Fruit fly (Drosophila melanogaster) whole organism, embryonic: ENCODE data around the gene pasi2.

Source experiments
- Abd-B ChIP-seq: fragments of 200-800 bp; sonication (Bioruptor generic); optimal IDR thresholded peaks from 2 replicates; lab custom pipeline; 2018; ENCODE audit warnings: missing biosample characterization, mild to moderate bottlenecking, missing genetic modification characterization, moderate library complexity
- Atf3 ChIP-seq: fragments of 200-800 bp; sonication (Bioruptor generic); optimal IDR thresholded peaks from 3 replicates; lab custom pipeline; 2016; ENCODE audit warnings: missing biosample characterization, missing genetic modification characterization
- Bgb ChIP-seq: fragments of 200-800 bp; sonication (Bioruptor generic); IDR thresholded peaks from 2 replicates; pipeline ENCODE4 v1.3.6; 2022; ENCODE audit warnings: missing biosample characterization, missing genetic modification characterization; ENCODE audit not compliant: partially characterized antibody
- Blimp-1 ChIP-seq: fragments of 200-800 bp; sonication (Bioruptor generic); optimal IDR thresholded peaks from 3 replicates; lab custom pipeline; 2018; ENCODE audit warnings: missing biosample characterization, missing genetic modification characterization, mild to moderate bottlenecking, moderate library complexity, missing genetic modification reagents
- CG14710 ChIP-seq: fragments of 200-800 bp; sonication (Bioruptor generic); optimal IDR thresholded peaks from 3 replicates; lab custom pipeline; 2019; ENCODE audit warnings: missing biosample characterization, mild to moderate bottlenecking, missing genetic modification characterization, moderate library complexity
- CG1529 ChIP-seq: fragments of 200-800 bp; sonication (Bioruptor generic); optimal IDR thresholded peaks from 3 replicates; lab custom pipeline; 2018; ENCODE audit warnings: missing biosample characterization, missing genetic modification characterization
- CG18599 ChIP-seq: fragments of 200-800 bp; sonication (Bioruptor generic); optimal IDR thresholded peaks from 3 replicates; lab custom pipeline; 2017; ENCODE audit warnings: missing biosample characterization, missing genetic modification characterization, mild to moderate bottlenecking, moderate library complexity, missing genetic modification reagents
- CG30431 ChIP-seq: fragments of 200-800 bp; sonication (Bioruptor generic); optimal IDR thresholded peaks from 2 replicates; lab custom pipeline; 2017; ENCODE audit warnings: missing biosample characterization, missing genetic modification characterization
- CG32772 ChIP-seq: fragments of 200-800 bp; sonication (Bioruptor generic); IDR thresholded peaks from 2 replicates; pipeline ENCODE4 v1.3.6; 2022; ENCODE audit warnings: missing biosample characterization, missing genetic modification characterization
- CG33213 ChIP-seq: fragments of 200-800 bp; sonication (Bioruptor generic); optimal IDR thresholded peaks from 3 replicates; lab custom pipeline; 2016; ENCODE audit warnings: missing biosample characterization, missing genetic modification characterization
- CG3407 ChIP-seq: fragments of 200-800 bp; sonication (Bioruptor generic); optimal IDR thresholded peaks from 2 replicates; lab custom pipeline; 2018; ENCODE audit warnings: missing biosample characterization, mild to moderate bottlenecking, missing genetic modification characterization
- CG3726 ChIP-seq: fragments of 200-800 bp; sonication (Bioruptor generic); IDR thresholded peaks from 3 replicates; pipeline ENCODE4, ENCODE4 v1.3.6; 2022; ENCODE audit warnings: missing biosample characterization, missing genetic modification characterization
- CG6254 ChIP-seq: fragments of 200-800 bp; sonication (Bioruptor generic); optimal IDR thresholded peaks from 3 replicates; lab custom pipeline; 2017; ENCODE audit warnings: mild to moderate bottlenecking, missing biosample characterization, missing genetic modification reagents, missing genetic modification characterization
- CG6765 ChIP-seq: fragments of 200-800 bp; sonication (Bioruptor generic); optimal IDR thresholded peaks from 3 replicates; lab custom pipeline; 2017; ENCODE audit warnings: missing biosample characterization, mild to moderate bottlenecking, missing genetic modification characterization
- CG7786 ChIP-seq: fragments of 200-800 bp; sonication (Bioruptor generic); optimal IDR thresholded peaks from 2 replicates; lab custom pipeline; 2016; ENCODE audit warnings: missing biosample characterization, missing genetic modification characterization
- CG8944 ChIP-seq: fragments of 200-800 bp; sonication (Bioruptor generic); optimal IDR thresholded peaks from 3 replicates; lab custom pipeline; 2016; ENCODE audit warnings: missing biosample characterization, missing genetic modification characterization
- CTCF ChIP-seq: fragments of 200-800 bp; sonication (Bioruptor generic); optimal IDR thresholded peaks from 2 replicates; lab custom pipeline; 2017; ENCODE audit warnings: missing biosample characterization, mild to moderate bottlenecking, missing genetic modification characterization, moderate library complexity
- Dip2 ChIP-seq: fragments of 200-800 bp; sonication (Bioruptor generic); IDR thresholded peaks from 2 replicates; pipeline ENCODE4 v1.3.6; 2022; ENCODE audit warnings: missing biosample characterization, missing genetic modification characterization
- Lim3 ChIP-seq: fragments of 200-800 bp; sonication (Bioruptor generic); IDR thresholded peaks from 2 replicates; pipeline ENCODE4 v1.3.6; 2022; ENCODE audit warnings: missing biosample characterization, missing genetic modification characterization
- MTF-1 ChIP-seq: fragments of 200-800 bp; sonication (Bioruptor generic); optimal IDR thresholded peaks from 2 replicates; lab custom pipeline; 2018; ENCODE audit warnings: missing biosample characterization, mild to moderate bottlenecking, missing genetic modification characterization, borderline replicate concordance
- NC2α ChIP-seq: fragments of 200-800 bp; sonication (Bioruptor generic); optimal IDR thresholded peaks from 2 replicates; lab custom pipeline; 2016; ENCODE audit warnings: missing biosample characterization, missing genetic modification characterization
- Sry-β ChIP-seq: fragments of 200-800 bp; sonication (Bioruptor generic); optimal IDR thresholded peaks from 2 replicates; lab custom pipeline; 2018; ENCODE audit warnings: missing biosample characterization, mild to moderate bottlenecking, missing genetic modification characterization, moderate library complexity
- Vsx1 ChIP-seq: fragments of 200-800 bp; sonication (Bioruptor generic); optimal IDR thresholded peaks from 2 replicates; lab custom pipeline; 2017; ENCODE audit warnings: missing biosample characterization, mild to moderate bottlenecking, missing genetic modification characterization, missing genetic modification reagents
- ac ChIP-seq: fragments of 200-800 bp; sonication (Bioruptor generic); optimal IDR thresholded peaks from 3 replicates; lab custom pipeline; 2017; ENCODE audit warnings: missing biosample characterization, mild to moderate bottlenecking, missing genetic modification characterization
- chinmo ChIP-seq: fragments of 200-800 bp; sonication (Bioruptor generic); IDR thresholded peaks from 4 replicates; pipeline ENCODE4 v1.3.6; 2022; ENCODE audit warnings: missing biosample characterization, missing genetic modification characterization; ENCODE audit not compliant: partially characterized antibody
- eyg ChIP-seq: fragments of 200-800 bp; sonication (Bioruptor generic); optimal IDR thresholded peaks from 3 replicates; lab custom pipeline; 2016; ENCODE audit warnings: missing biosample characterization, missing genetic modification characterization
- fd102C ChIP-seq: fragments of 200-800 bp; sonication (Bioruptor generic); optimal IDR thresholded peaks from 2 replicates; lab custom pipeline; 2018; ENCODE audit warnings: missing biosample characterization, mild to moderate bottlenecking, missing genetic modification characterization, moderate library complexity
- ham ChIP-seq: fragments of 200-800 bp; sonication (Bioruptor generic); IDR thresholded peaks from 2 replicates; pipeline ENCODE4 v1.3.6; 2022; ENCODE audit warnings: missing biosample characterization, missing genetic modification characterization
- hb ChIP-seq: fragments of 200-800 bp; sonication (Bioruptor generic); IDR thresholded peaks from 3 replicates; pipeline ENCODE4 v1.3.6; 2022; ENCODE audit warnings: missing biosample characterization, missing genetic modification characterization; ENCODE audit not compliant: partially characterized antibody
- ind ChIP-seq: fragments of 200-800 bp; sonication (Bioruptor generic); optimal IDR thresholded peaks from 3 replicates; lab custom pipeline; 2016; ENCODE audit warnings: missing biosample characterization, missing genetic modification characterization
- jigr1 ChIP-seq: fragments of 200-800 bp; sonication (Bioruptor generic); IDR thresholded peaks from 3 replicates; pipeline ENCODE4 v1.3.6; 2022; ENCODE audit warnings: missing biosample characterization, missing genetic modification characterization
- kah ChIP-seq: fragments of 200-800 bp; sonication (Bioruptor generic); optimal IDR thresholded peaks from 2 replicates; lab custom pipeline; 2018; ENCODE audit warnings: missing biosample characterization, mild to moderate bottlenecking, missing genetic modification characterization
- lmd ChIP-seq: fragments of 200-800 bp; sonication (Bioruptor generic); IDR thresholded peaks from 2 replicates; pipeline ENCODE4 v1.3.6; 2022; ENCODE audit warnings: missing biosample characterization, missing genetic modification characterization
- luna ChIP-seq: fragments of 200-800 bp; sonication (Bioruptor generic); optimal IDR thresholded peaks from 2 replicates; lab custom pipeline; 2016; ENCODE audit warnings: missing biosample characterization, missing genetic modification characterization
- nerfin-2 ChIP-seq: fragments of 200-800 bp; sonication (Bioruptor generic); IDR thresholded peaks from 2 replicates; pipeline ENCODE4 v1.3.6; 2022; ENCODE audit warnings: missing biosample characterization, missing genetic modification characterization; ENCODE audit not compliant: partially characterized antibody
- odd ChIP-seq: fragments of 200-800 bp; sonication (Bioruptor generic); optimal IDR thresholded peaks from 2 replicates; lab custom pipeline; 2017; ENCODE audit warnings: missing biosample characterization, mild to moderate bottlenecking, missing genetic modification characterization
- pan ChIP-seq, 4 experiments: fragments of >200 bp in 3 of 4; fragments of 200-800 bp in 1 of 4; sonication (Bioruptor generic) in 1 of 4; optimal IDR thresholded peaks in 3 of 4; IDR thresholded peaks in 1 of 4; 2 replicates each; pipeline versions ENCODE4 v1.3.6 to Lab custom; 2017 to 2022; ENCODE audit warnings: missing biosample characterization in 2 of 4, missing genetic modification characterization in 2 of 4, mixed read lengths in 1 of 4
- pho ChIP-seq: fragments of 200-800 bp; sonication (Bioruptor generic); optimal IDR thresholded peaks from 2 replicates; lab custom pipeline; 2016; ENCODE audit warnings: missing biosample characterization, missing genetic modification characterization
- psq ChIP-seq: fragments of 200-800 bp; sonication (Bioruptor generic); optimal IDR thresholded peaks from 2 replicates; lab custom pipeline; 2017; ENCODE audit warnings: missing biosample characterization, missing genetic modification characterization
- pzg ChIP-seq: fragments of 200-800 bp; sonication (Bioruptor generic); optimal IDR thresholded peaks from 3 replicates; lab custom pipeline; 2018; ENCODE audit warnings: missing biosample characterization, mild to moderate bottlenecking, missing genetic modification characterization, moderate library complexity
- row ChIP-seq: fragments of 200-800 bp; sonication (Bioruptor generic); IDR thresholded peaks from 3 replicates; pipeline ENCODE4 v1.3.6; 2022; ENCODE audit warnings: missing biosample characterization, missing genetic modification characterization
- schlank ChIP-seq: fragments of 200-800 bp; sonication (Bioruptor generic); optimal IDR thresholded peaks from 2 replicates; lab custom pipeline; 2018; ENCODE audit warnings: missing biosample characterization, mild to moderate bottlenecking, missing genetic modification characterization
- sens-2 ChIP-seq: fragments of 200-800 bp; sonication (Bioruptor generic); IDR thresholded peaks from 2 replicates; pipeline ENCODE4 v1.3.6; 2022; ENCODE audit warnings: missing biosample characterization, missing genetic modification characterization
- ssp ChIP-seq: fragments of 200-800 bp; sonication (Bioruptor generic); IDR thresholded peaks from 2 replicates; pipeline ENCODE4 v1.3.6; 2022; ENCODE audit warnings: missing biosample characterization, missing genetic modification characterization
- yki ChIP-seq: fragments of >200 bp; optimal IDR thresholded peaks from 3 replicates; lab custom pipeline; 2018
- z ChIP-seq: fragments of 200-800 bp; sonication (Bioruptor generic); IDR thresholded peaks from 3 replicates; pipeline ENCODE4 v1.3.6; 2022; ENCODE audit warnings: missing biosample characterization, missing genetic modification characterization
- zf30C ChIP-seq: fragments of 200-800 bp; sonication (Bioruptor generic); optimal IDR thresholded peaks from 3 replicates; lab custom pipeline; 2018; ENCODE audit warnings: missing biosample characterization, mild to moderate bottlenecking, missing genetic modification characterization
- zfh2 ChIP-seq: fragments of 200-800 bp; sonication (Bioruptor generic); optimal IDR thresholded peaks from 2 replicates; lab custom pipeline; 2016; ENCODE audit warnings: missing biosample characterization, missing genetic modification characterization

Gene pasi2

DNA sequence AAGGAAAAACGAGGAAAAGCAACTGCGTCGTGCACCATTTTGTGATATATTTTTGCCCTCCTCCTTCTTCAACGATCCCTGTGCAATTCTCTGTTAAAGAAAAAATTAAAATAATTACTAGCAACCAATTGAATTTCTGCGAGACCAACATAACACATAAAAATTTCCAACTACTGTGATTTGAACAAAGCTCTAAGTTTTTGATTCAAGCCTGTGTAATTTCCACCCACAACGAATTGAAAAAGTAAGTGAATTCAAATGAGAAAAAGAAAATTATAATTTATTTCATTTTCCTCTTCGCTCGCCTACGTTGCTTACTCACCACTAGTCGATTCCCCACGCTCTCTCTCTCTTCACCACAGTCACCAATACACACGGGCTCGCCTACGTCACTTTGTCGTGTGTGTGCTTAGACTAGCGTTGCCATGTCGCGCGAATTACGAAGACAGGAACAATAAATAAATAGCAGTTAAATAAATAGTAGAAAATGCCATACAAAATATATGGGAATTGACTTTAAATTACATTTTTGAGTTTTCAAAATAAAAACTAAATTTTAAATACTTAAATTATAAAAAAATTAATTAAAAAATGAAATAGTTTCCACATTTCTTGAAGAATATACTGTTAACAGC is 7.4 kb downstream of the pasi2 start (continued):
- TF ChIP-seq kah (peak; percentile 70), nerfin-2 (GFP tag; lab: Robert Waterston, UW) (no peak), Bgb (GFP tag; lab: Robert Waterston, UW) (no peak), odd (peak; percentile 65), Sry-β (peak; percentile 30), Abd-B (GFP tag; lab: Kevin White, UChicago) (no peak), zfh2 (GFP tag; lab: Kevin White, UChicago) (no peak), CG14710 (tag; lab: Kevin White, UChicago) (peak; percentile 56), pan (optimal IDR thresholded peaks at IDR 0.05; lab: Kevin White, UChicago) (no peak), pan (GFP tag; optimal IDR thresholded peaks at IDR 0.05 in 1 of 2, IDR thresholded peaks at IDR 0.05 in 1 of 2) (no peak), CG33213 (GFP tag; lab: Kevin White, UChicago) (peak; percentile 8), luna (GFP tag; lab: Kevin White, UChicago) (no peak), CG18599 (GFP tag; lab: Kevin White, UChicago) (peak; percentile 84), Vsx1 (GFP tag; lab: Kevin White, UChicago) (no peak), CG30431 (GFP tag; lab: Kevin White, UChicago) (no peak), CG1529 (GFP tag; lab: Kevin White, UChicago) (peak; percentile 43), zf30C (GFP tag; lab: Kevin White, UChicago) (peak; percentile 46), hb (GFP tag; lab: Robert Waterston, UW) (no peak), fd102C (no peak), CG32772 (GFP tag; lab: Robert Waterston, UW) (no peak), CG6765 (GFP tag; lab: Kevin White, UChicago) (peak; percentile 50), eyg (GFP tag; lab: Kevin White, UChicago) (no peak), CG7786 (GFP tag; lab: Kevin White, UChicago) (no peak), ssp (GFP tag; lab: Robert Waterston, UW) (no peak), CG8944 (GFP tag; lab: Kevin White, UChicago) (no peak), CG3726 (GFP tag; lab: Robert Waterston, UW) (no peak), chinmo (GFP tag; lab: Robert Waterston, UW) (peak; percentile 62; the same call in 2 of the 4 replicates), jigr1 (no peak), schlank (tag; lab: Kevin White, UChicago) (peak; percentile 39), Lim3 (no peak), yki (lab: Kevin White, UChicago) (no peak), pzg (GFP tag; lab: Kevin White, UChicago) (no peak), Dip2 (no peak), pho (GFP tag; lab: Kevin White, UChicago) (no peak), Blimp-1 (GFP tag; lab: Kevin White, UChicago) (peak; percentile 55), sens-2 (GFP tag; lab: Robert Waterston, UW) (no peak), psq (GFP tag; lab: Kevin White, UChicago) (peak; percentile 33), NC2α (GFP tag; lab: Kevin White, UChicago) (no peak), CG3407 (GFP tag; lab: Kevin White, UChicago) (peak; percentile 30), row (GFP tag; lab: Robert Waterston, UW) (peak; percentile 41; the same call in 1 of the 3 replicates), ham (GFP tag; lab: Robert Waterston, UW) (no peak), z (GFP tag; lab: Robert Waterston, UW) (no peak), ac (GFP tag; lab: Kevin White, UChicago) (peak; percentile 25), Atf3 (GFP tag; lab: Kevin White, UChicago) (peak; percentile 13), ind (GFP tag; lab: Kevin White, UChicago) (peak; percentile 25), lmd (GFP tag; lab: Robert Waterston, UW) (no peak), CTCF (GFP tag; lab: Kevin White, UChicago) (peak; percentile 40), CG6254 (GFP tag; lab: Kevin White, UChicago) (no peak), MTF-1 (peak; percentile 60)
